Worm (Caenorhabditis elegans): Measurements from ENCODE around the gene tsen-2.

ce11 chrIII:11871617-11872016 lies 26.5 kb downstream of the tsen-2 start:
- TF ChIP-seq ceh-8 (GFP tag; optimal IDR thresholded peaks at IDR 0.05) (no peak), lir-3 (tag; optimal IDR thresholded peaks at IDR 0.05; ENCODE audit: poor library complexity) (no peak), pqm-1 (tag; optimal IDR thresholded peaks at IDR 0.05) (no peak), jun-1 (tag; optimal IDR thresholded peaks at IDR 0.05) (no peak), egl-27 (tag; optimal IDR thresholded peaks at IDR 0.05) (no peak), aly-2 (tag; optimal IDR thresholded peaks at IDR 0.05) (no peak), egl-13 (tag; optimal IDR thresholded peaks at IDR 0.05) (no peak), ceh-63 (GFP tag; optimal IDR thresholded peaks at IDR 0.05) (no peak), nhr-12 (tag; optimal IDR thresholded peaks at IDR 0.05) (no peak), swsn-7 (tag; optimal IDR thresholded peaks at IDR 0.05) (no peak), nhr-85 (tag) (no peak), nhr-28 (tag; optimal IDR thresholded peaks at IDR 0.05) (no peak), blmp-1 (tag; optimal IDR thresholded peaks at IDR 0.05) (no peak)

All from whole organism, L1 larva.